Worm (Caenorhabditis elegans) whole organism, early embryonic: Measurements from ENCODE around the gene egl-15.

Experiments used
- B0310.2 ChIP-seq: sonication (generic microtip); optimal IDR thresholded peaks from 2 replicates; lab custom pipeline; 2016; ENCODE audit warnings: mild to moderate bottlenecking, missing genetic modification characterization, missing compliant biosample characterization
- F13C5.2 ChIP-seq: sonication (generic microtip); optimal IDR thresholded peaks from 2 replicates; lab custom pipeline; 2017; ENCODE audit warnings: mild to moderate bottlenecking, missing genetic modification characterization, inconsistent platforms, missing compliant biosample characterization
- aly-1 ChIP-seq: sonication (generic microtip); optimal IDR thresholded peaks from 2 replicates; lab custom pipeline; 2016; ENCODE audit warnings: missing genetic modification characterization, missing compliant biosample characterization
- ama-1 ChIP-seq: fragments of 150-350 bp; optimal IDR thresholded peaks from 2 replicates; lab custom pipeline; 2014
- ceh-13 ChIP-seq: fragments of 200-800 bp; sonication (Bioruptor generic); optimal IDR thresholded peaks from 2 replicates; lab custom pipeline; 2018; ENCODE audit warnings: mild to moderate bottlenecking, missing genetic modification characterization, missing compliant biosample characterization
- ceh-36 ChIP-seq: sonication (generic microtip); optimal IDR thresholded peaks from 2 replicates; lab custom pipeline; 2016; ENCODE audit warnings: missing genetic modification characterization, inconsistent platforms, missing compliant biosample characterization
- flt-1 ChIP-seq: fragments of 200-800 bp; sonication (Bioruptor generic); IDR thresholded peaks from 2 replicates; pipeline ENCODE4 v1.3.6; 2022; ENCODE audit warnings: missing genetic modification characterization, missing compliant biosample characterization
- hnd-1 ChIP-seq: sonication (generic microtip); optimal IDR thresholded peaks from 2 replicates; lab custom pipeline; 2016; ENCODE audit warnings: missing genetic modification characterization, missing compliant biosample characterization
- pes-1 ChIP-seq: fragments of 200-800 bp; sonication (Bioruptor generic); IDR thresholded peaks from 2 replicates; pipeline ENCODE4 v1.3.6; 2022; ENCODE audit warnings: missing genetic modification reagents, missing genetic modification characterization, missing compliant biosample characterization
- scrt-1 ChIP-seq: fragments of 200-800 bp; sonication (Bioruptor generic); IDR thresholded peaks from 2 replicates; pipeline ENCODE4 v1.3.6; 2022; ENCODE audit warnings: missing genetic modification characterization, missing compliant biosample characterization
- sea-1 ChIP-seq: fragments of 200-800 bp; sonication (Bioruptor generic); conservative IDR thresholded peaks from 2 replicates; pipeline ENCODE4 v1.3.6; 2022; ENCODE audit warnings: missing genetic modification characterization, missing compliant biosample characterization
- tbx-11 ChIP-seq: fragments of 200-800 bp; sonication (Bioruptor generic); IDR thresholded peaks from 2 replicates; pipeline ENCODE4 v1.3.6; 2022; ENCODE audit warnings: missing genetic modification characterization, missing compliant biosample characterization
- tbx-37 ChIP-seq: fragments of 200-800 bp; sonication (Bioruptor generic); conservative IDR thresholded peaks from 2 replicates; pipeline ENCODE4 v1.3.6; 2022; ENCODE audit warnings: missing genetic modification reagents, missing genetic modification characterization, missing compliant biosample characterization

DNA sequence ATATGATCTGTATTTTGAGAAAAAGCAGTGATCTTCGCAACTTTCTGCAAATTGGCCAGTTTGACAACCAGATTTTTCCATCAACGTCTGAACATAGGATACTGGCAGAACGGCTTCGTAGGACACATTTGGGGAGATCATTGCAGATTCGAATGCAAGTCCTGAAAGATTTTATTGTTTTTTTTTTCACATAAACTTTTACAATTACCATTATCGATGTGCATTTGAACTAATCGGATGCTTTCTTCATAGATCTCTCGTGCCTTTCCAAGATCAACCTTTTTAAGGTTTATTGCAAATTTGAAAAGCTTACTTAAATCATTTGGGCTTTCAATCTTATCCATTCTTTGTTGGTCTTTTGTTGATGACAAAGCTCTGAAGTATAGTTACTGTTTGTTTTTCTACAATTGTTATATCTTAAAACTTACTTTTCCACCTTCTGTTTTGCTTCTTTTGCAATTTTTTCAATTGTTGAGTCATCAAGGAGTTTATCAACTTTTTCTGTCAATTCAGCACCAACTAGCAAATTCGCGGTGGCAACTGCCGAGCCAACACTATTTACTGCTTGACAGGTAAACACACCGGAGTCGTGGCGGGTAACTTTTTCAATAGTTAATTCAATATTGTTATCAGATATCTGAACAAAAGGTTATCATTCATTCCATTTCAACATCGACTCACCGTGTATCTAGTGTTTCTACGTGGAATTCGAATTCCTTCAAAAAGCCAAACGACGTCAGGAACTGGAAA lies 39.6 kb upstream of the egl-15 start:
- no peak for TF ChIP-seq F13C5.2 (tag; lab: Kevin White, UChicago)
- TF ChIP-seq ceh-13 = no peak
- TF ChIP-seq B0310.2 (tag; lab: Kevin White, UChicago) = no peak
- TF ChIP-seq flt-1 (GFP tag; lab: Robert Waterston, UW) = no peak
- no peak for TF ChIP-seq sea-1
- no peak for TF ChIP-seq pes-1 (GFP tag; lab: Robert Waterston, UW)
- TF ChIP-seq scrt-1 (GFP tag; lab: Robert Waterston, UW) = no peak
- no peak for TF ChIP-seq aly-1 (tag; lab: Kevin White, UChicago)
- no peak for TF ChIP-seq ceh-36 (tag; lab: Kevin White, UChicago)
- TF ChIP-seq ama-1 (lab: Kevin White, UChicago) = no peak
- no peak for TF ChIP-seq hnd-1
- no peak for TF ChIP-seq tbx-11 (GFP tag; lab: Robert Waterston, UW)
- no peak for TF ChIP-seq tbx-37 (GFP tag; lab: Robert Waterston, UW)
